Worm (Caenorhabditis elegans) whole organism, mixed stage, embryonic: Measurements from ENCODE around the gene R09A8.1.

Experiments
- hlh-1 ChIP-seq: fragments of 150-350 bp; optimal IDR thresholded peaks from 2 replicates; lab custom pipeline; 2014; ENCODE audit warnings: missing biosample characterization, missing genetic modification reagents, missing genetic modification characterization
- nhr-12 ChIP-seq: fragments of 150-350 bp; optimal IDR thresholded peaks from 2 replicates; lab custom pipeline; 2014; ENCODE audit warnings: missing biosample characterization, missing genetic modification characterization
- nhr-76 ChIP-seq: sonication (generic microtip); optimal IDR thresholded peaks from 2 replicates; lab custom pipeline; 2017; ENCODE audit warnings: missing biosample characterization, missing genetic modification characterization

- TF ChIP-seq nhr-76 (tag; lab: Kevin White, UChicago) = no peak
- TF ChIP-seq hlh-1 = no peak
- no peak for TF ChIP-seq nhr-12 (tag; lab: Kevin White, UChicago)
These were observed 50.9 kb downstream of the R09A8.1 start for ce11 chrX:12664443-12664842.
